Worm (Caenorhabditis elegans) whole organism, early embryonic: Measurements from ENCODE around the gene Y66H1A.8.
A peak's percentile ranks its signal among the peaks of the same experiment; 100 is the strongest.

Experiments used
- B0310.2 ChIP-seq: sonication (generic microtip); optimal IDR thresholded peaks from 2 replicates; lab custom pipeline; 2016; ENCODE audit warnings: mild to moderate bottlenecking, missing genetic modification characterization, missing compliant biosample characterization
- F13C5.2 ChIP-seq: sonication (generic microtip); optimal IDR thresholded peaks from 2 replicates; lab custom pipeline; 2017; ENCODE audit warnings: mild to moderate bottlenecking, missing genetic modification characterization, inconsistent platforms, missing compliant biosample characterization
- aly-1 ChIP-seq: sonication (generic microtip); optimal IDR thresholded peaks from 2 replicates; lab custom pipeline; 2016; ENCODE audit warnings: missing genetic modification characterization, missing compliant biosample characterization
- ama-1 ChIP-seq: fragments of 150-350 bp; optimal IDR thresholded peaks from 2 replicates; lab custom pipeline; 2014
- ceh-13 ChIP-seq: fragments of 200-800 bp; sonication (Bioruptor generic); optimal IDR thresholded peaks from 2 replicates; lab custom pipeline; 2018; ENCODE audit warnings: mild to moderate bottlenecking, missing genetic modification characterization, missing compliant biosample characterization
- ceh-36 ChIP-seq: sonication (generic microtip); optimal IDR thresholded peaks from 2 replicates; lab custom pipeline; 2016; ENCODE audit warnings: missing genetic modification characterization, inconsistent platforms, missing compliant biosample characterization
- ets-7 ChIP-seq: sonication (generic microtip); optimal IDR thresholded peaks from 2 replicates; lab custom pipeline; 2016; ENCODE audit warnings: missing genotype, missing genetic modification characterization, missing compliant biosample characterization
- flt-1 ChIP-seq: fragments of 200-800 bp; sonication (Bioruptor generic); IDR thresholded peaks from 2 replicates; pipeline ENCODE4 v1.3.6; 2022; ENCODE audit warnings: missing genetic modification characterization, missing compliant biosample characterization
- hmbx-1 ChIP-seq: sonication (generic microtip); optimal IDR thresholded peaks from 2 replicates; lab custom pipeline; 2016; ENCODE audit warnings: mild to moderate bottlenecking, missing genetic modification characterization, missing compliant biosample characterization
- hmg-4 ChIP-seq: fragments of 200-800 bp; sonication (Bioruptor generic); optimal IDR thresholded peaks from 2 replicates; lab custom pipeline; 2018; ENCODE audit warnings: mild to moderate bottlenecking, missing genetic modification characterization, missing compliant biosample characterization
- hnd-1 ChIP-seq: sonication (generic microtip); optimal IDR thresholded peaks from 2 replicates; lab custom pipeline; 2016; ENCODE audit warnings: missing genetic modification characterization, missing compliant biosample characterization
- pes-1 ChIP-seq: fragments of 200-800 bp; sonication (Bioruptor generic); IDR thresholded peaks from 2 replicates; pipeline ENCODE4 v1.3.6; 2022; ENCODE audit warnings: missing genetic modification reagents, missing genetic modification characterization, missing compliant biosample characterization
- scrt-1 ChIP-seq: fragments of 200-800 bp; sonication (Bioruptor generic); IDR thresholded peaks from 2 replicates; pipeline ENCODE4 v1.3.6; 2022; ENCODE audit warnings: missing genetic modification characterization, missing compliant biosample characterization
- sea-1 ChIP-seq: fragments of 200-800 bp; sonication (Bioruptor generic); conservative IDR thresholded peaks from 2 replicates; pipeline ENCODE4 v1.3.6; 2022; ENCODE audit warnings: missing genetic modification characterization, missing compliant biosample characterization
- tbx-11 ChIP-seq: fragments of 200-800 bp; sonication (Bioruptor generic); IDR thresholded peaks from 2 replicates; pipeline ENCODE4 v1.3.6; 2022; ENCODE audit warnings: missing genetic modification characterization, missing compliant biosample characterization
- tbx-37 ChIP-seq: fragments of 200-800 bp; sonication (Bioruptor generic); conservative IDR thresholded peaks from 2 replicates; pipeline ENCODE4 v1.3.6; 2022; ENCODE audit warnings: missing genetic modification reagents, missing genetic modification characterization, missing compliant biosample characterization
- tra-4 ChIP-seq: sonication (generic microtip); optimal IDR thresholded peaks from 2 replicates; lab custom pipeline; 2017; ENCODE audit warnings: missing genetic modification characterization, missing compliant biosample characterization

Y66H1A.8 gene

DNA sequence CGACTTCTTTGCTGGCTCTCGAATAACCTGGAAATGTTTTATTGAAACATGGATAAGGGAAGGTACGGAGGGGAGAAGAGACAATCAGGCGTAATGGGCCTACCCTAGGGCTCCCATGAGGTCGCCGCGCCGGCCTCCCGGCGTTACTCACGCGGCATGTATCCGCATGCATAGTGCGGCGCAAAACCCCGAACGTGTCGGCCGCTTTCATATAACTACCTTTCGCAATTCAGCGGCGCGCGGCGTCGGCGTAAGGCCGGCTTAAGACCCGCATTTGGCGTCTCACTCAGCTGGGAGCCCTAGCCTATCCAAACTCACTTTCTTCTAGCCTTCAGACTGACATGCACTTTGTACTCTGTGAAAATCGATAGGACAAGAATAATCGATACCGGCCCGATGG, 7.3 kb upstream of the Y66H1A.8 start:
- TF ChIP-seq flt-1 (GFP tag; lab: Robert Waterston, UW) (no peak), B0310.2 (tag; lab: Kevin White, UChicago) (no peak), ets-7 (no peak), ceh-13 (GFP tag; lab: Kevin White, UChicago) (no peak), F13C5.2 (tag; lab: Kevin White, UChicago) (no peak), tbx-11 (GFP tag; lab: Robert Waterston, UW) (no peak), ceh-36 (tag; lab: Kevin White, UChicago) (no peak), pes-1 (GFP tag; lab: Robert Waterston, UW) (no peak), aly-1 (no peak), tbx-37 (GFP tag; lab: Robert Waterston, UW) (no peak), tra-4 (tag; lab: Kevin White, UChicago) (no peak), hmbx-1 (no peak), hmg-4 (GFP tag; lab: Kevin White, UChicago) (no peak), sea-1 (GFP tag; lab: Robert Waterston, UW) (no peak), hnd-1 (tag; lab: Kevin White, UChicago) (no peak), ama-1 (lab: Kevin White, UChicago) (no peak), scrt-1 (GFP tag; lab: Robert Waterston, UW) (no peak)

DNA sequence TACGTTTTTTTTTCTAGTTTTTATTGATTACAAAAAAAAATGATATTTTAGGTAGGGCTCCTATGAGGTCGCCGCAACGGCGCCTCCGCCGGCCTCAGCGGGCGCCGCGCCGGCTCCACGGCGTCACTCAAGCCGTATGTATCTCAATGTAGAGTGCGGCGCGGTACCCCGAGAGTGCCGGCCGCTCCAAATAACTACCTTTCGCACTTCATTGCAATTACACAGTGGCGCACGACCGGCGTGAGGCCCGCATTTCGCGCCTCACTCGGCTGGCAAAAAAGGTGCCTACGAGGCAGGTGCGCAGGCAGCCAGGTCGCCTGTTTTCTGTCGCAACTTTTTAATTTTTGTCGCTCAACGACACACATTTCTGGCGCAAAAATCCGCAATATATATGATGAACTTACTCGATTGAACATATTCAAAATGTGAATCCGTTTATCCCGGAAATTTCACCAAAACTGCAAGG, 5.9 kb upstream of the Y66H1A.8 start, which contains the start of gene M04G7.2:
Gene M04G7.2, minus strand, starts transcription at position 416 of the 466 bp plus-strand sequence.
- no peak for TF ChIP-seq hmg-4 (GFP tag; lab: Kevin White, UChicago)
- no peak for TF ChIP-seq tra-4 (tag; lab: Kevin White, UChicago)
- TF ChIP-seq hmbx-1: no peak
- TF ChIP-seq ceh-36 (tag; lab: Kevin White, UChicago): no peak
- no peak for TF ChIP-seq tbx-11 (GFP tag; lab: Robert Waterston, UW)
- TF ChIP-seq F13C5.2 (tag; lab: Kevin White, UChicago): no peak
- TF ChIP-seq hnd-1 (tag; lab: Kevin White, UChicago): no peak
- no peak for TF ChIP-seq aly-1
- TF ChIP-seq ets-7: no peak
- TF ChIP-seq B0310.2 (tag; lab: Kevin White, UChicago): no peak
- no peak for TF ChIP-seq ceh-13 (GFP tag; lab: Kevin White, UChicago)
- TF ChIP-seq tbx-37 (GFP tag; lab: Robert Waterston, UW): no peak

DNA sequence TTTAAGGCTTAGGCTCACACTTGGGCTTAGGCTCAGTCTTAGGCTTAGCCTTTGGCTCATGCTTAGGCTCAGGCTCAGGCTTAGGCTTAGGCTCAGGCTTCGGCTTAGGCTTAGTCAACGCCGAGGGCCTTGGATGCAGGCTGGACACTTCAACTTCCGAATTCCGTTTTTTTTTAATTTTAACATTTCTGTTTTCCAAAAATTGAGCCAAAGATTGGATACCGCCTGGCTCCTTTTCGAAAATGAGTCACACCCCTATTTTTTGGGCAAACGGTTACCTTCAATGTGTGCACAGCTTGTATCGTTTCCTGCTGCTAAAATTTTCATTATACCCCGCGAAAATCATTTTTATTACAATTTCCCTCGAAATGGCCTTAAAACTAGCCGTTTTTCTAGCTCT, 768 bp upstream of the Y66H1A.8 start, which contains the start of gene M04G7.1:
Gene M04G7.1, plus strand, starts transcription at position 301 of the 400 bp plus-strand sequence.
- TF ChIP-seq F13C5.2 (tag; lab: Kevin White, UChicago) (no peak), pes-1 (GFP tag; lab: Robert Waterston, UW) (no peak)

DNA sequence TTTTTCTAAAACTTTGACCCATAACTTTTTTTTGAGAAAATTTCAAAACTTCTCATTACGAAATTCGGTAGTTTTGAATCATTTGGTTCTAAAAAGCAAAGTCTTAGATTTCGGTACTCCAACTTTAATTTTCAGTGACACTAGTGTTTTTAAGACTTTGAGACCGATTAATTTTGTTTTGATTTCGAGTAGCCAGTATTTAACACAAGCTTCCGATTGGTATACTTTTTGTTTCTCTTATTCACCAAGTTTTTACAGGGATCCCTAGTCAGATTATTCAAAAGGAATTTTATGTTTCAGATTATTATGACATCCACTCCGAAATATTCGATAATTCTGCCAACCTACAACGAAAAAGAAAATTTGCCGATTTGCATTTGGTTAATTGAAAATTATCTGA, 9.3 kb downstream of the Y66H1A.8 start, which contains the start of gene dpm-1:
Gene dpm-1, plus strand, starts transcription at position 301 of the 400 bp plus-strand sequence.
- TF ChIP-seq B0310.2 (tag; lab: Kevin White, UChicago) (no peak), ets-7 (no peak), hmbx-1 (no peak), ceh-13 (GFP tag; lab: Kevin White, UChicago) (no peak), aly-1 (no peak), hmg-4 (GFP tag; lab: Kevin White, UChicago) (no peak), pes-1 (GFP tag; lab: Robert Waterston, UW) (no peak), tbx-37 (GFP tag; lab: Robert Waterston, UW) (no peak), F13C5.2 (tag; lab: Kevin White, UChicago) (no peak), scrt-1 (GFP tag; lab: Robert Waterston, UW) (no peak), sea-1 (GFP tag; lab: Robert Waterston, UW) (no peak), flt-1 (GFP tag; lab: Robert Waterston, UW) (no peak), tbx-11 (GFP tag; lab: Robert Waterston, UW) (no peak), ceh-36 (tag; lab: Kevin White, UChicago) (no peak)

DNA sequence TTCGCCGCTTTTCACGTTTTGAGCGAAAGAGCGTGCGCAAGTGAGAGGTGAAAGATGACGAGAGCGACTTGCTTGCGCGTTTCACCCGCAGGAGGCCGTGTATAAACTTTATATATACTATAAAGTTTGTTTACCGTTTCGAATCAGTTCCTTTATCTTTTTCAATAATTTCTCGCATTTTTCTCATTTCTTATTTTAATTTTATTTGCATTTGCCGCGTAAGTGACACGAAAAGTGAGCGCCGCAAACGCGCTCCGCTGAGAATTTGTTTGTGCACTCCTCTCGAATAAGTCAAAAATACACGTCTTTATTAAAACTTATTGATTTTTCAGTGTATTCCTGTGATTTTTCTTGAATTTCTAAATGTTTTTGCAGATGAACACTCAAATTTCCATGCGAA, 11.1 kb downstream of the Y66H1A.8 start, which contains the start of gene mrpl-55:
Gene mrpl-55, plus strand, starts transcription at position 364 of the 400 bp plus-strand sequence.
- TF ChIP-seq hnd-1 (tag; lab: Kevin White, UChicago): no peak
- no peak for TF ChIP-seq ceh-13 (GFP tag; lab: Kevin White, UChicago)
- TF ChIP-seq pes-1 (GFP tag; lab: Robert Waterston, UW): 0 out of 2 replicates have a peak, but pooled peaks have one; percentile 26
- no peak for TF ChIP-seq flt-1 (GFP tag; lab: Robert Waterston, UW)
- TF ChIP-seq tra-4 (tag; lab: Kevin White, UChicago): no peak
- no peak for TF ChIP-seq ama-1 (lab: Kevin White, UChicago)
- no peak for TF ChIP-seq sea-1 (GFP tag; lab: Robert Waterston, UW)
- TF ChIP-seq tbx-37 (GFP tag; lab: Robert Waterston, UW): no peak
- TF ChIP-seq F13C5.2 (tag; lab: Kevin White, UChicago): peak; percentile 72
- TF ChIP-seq aly-1: no peak
- TF ChIP-seq scrt-1 (GFP tag; lab: Robert Waterston, UW): no peak
- TF ChIP-seq ets-7: no peak

DNA sequence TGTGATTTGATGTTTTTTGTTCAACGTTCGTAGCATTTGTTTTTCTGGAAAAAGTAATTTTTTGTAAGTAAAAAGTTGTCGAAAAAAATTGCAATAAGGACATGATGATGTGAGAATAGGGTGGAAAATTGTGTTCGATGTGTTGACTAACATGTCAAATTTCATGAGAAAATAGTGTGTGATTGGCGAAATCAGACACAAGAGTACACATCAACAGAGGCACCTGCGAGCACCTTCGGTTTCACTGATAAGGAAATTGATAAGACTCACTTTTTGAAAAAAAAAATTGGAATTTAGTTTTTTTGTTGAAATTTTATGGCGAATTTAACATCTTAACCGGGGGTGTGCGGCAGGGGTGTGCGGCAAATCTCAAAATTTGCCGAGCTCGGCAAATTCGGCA, 14.2 kb downstream of the Y66H1A.8 start, which contains the start of gene hum-8:
Gene hum-8, minus strand, starts transcription at position 46 of the 400 bp plus-strand sequence.
- no peak for TF ChIP-seq tbx-11 (GFP tag; lab: Robert Waterston, UW)
- no peak for TF ChIP-seq scrt-1 (GFP tag; lab: Robert Waterston, UW)
- TF ChIP-seq F13C5.2 (tag; lab: Kevin White, UChicago): no peak
- no peak for TF ChIP-seq flt-1 (GFP tag; lab: Robert Waterston, UW)
- no peak for TF ChIP-seq hmg-4 (GFP tag; lab: Kevin White, UChicago)
- TF ChIP-seq tra-4 (tag; lab: Kevin White, UChicago): no peak
- TF ChIP-seq tbx-37 (GFP tag; lab: Robert Waterston, UW): no peak
- TF ChIP-seq sea-1 (GFP tag; lab: Robert Waterston, UW): no peak
- TF ChIP-seq hnd-1 (tag; lab: Kevin White, UChicago): no peak
- TF ChIP-seq ets-7: no peak
- TF ChIP-seq ceh-13 (GFP tag; lab: Kevin White, UChicago): no peak
- no peak for TF ChIP-seq ceh-36 (tag; lab: Kevin White, UChicago)
- no peak for TF ChIP-seq B0310.2 (tag; lab: Kevin White, UChicago)
- no peak for TF ChIP-seq ama-1 (lab: Kevin White, UChicago)
- no peak for TF ChIP-seq hmbx-1
- TF ChIP-seq pes-1 (GFP tag; lab: Robert Waterston, UW): no peak
